Worm (Caenorhabditis elegans) whole organism, L2 larva: ENCODE results near the gene B0304.2.

Experiments
- C34F6.9 ChIP-seq: fragments of 150-350 bp; optimal IDR thresholded peaks from 2 replicates; lab custom pipeline; 2014; ENCODE audit warnings: missing biosample characterization, missing genetic modification characterization
- alr-1 ChIP-seq: fragments of 150-350 bp; optimal IDR thresholded peaks from 2 replicates; lab custom pipeline; 2014; ENCODE audit warnings: missing biosample characterization, missing genetic modification characterization
- ama-1 ChIP-seq: fragments of 150-350 bp; optimal IDR thresholded peaks from 2 replicates; lab custom pipeline; 2018; ENCODE audit warnings: inconsistent platforms
- ceh-82 ChIP-seq: fragments of 150-350 bp; optimal IDR thresholded peaks from 2 replicates; lab custom pipeline; 2014; ENCODE audit warnings: missing biosample characterization, missing genetic modification characterization
- dmd-4 ChIP-seq: sonication (generic microtip); optimal IDR thresholded peaks from 2 replicates; lab custom pipeline; 2017; ENCODE audit warnings: missing biosample characterization, missing genetic modification characterization
- elt-3 ChIP-seq: sonication (generic microtip); optimal IDR thresholded peaks from 2 replicates; lab custom pipeline; 2017; ENCODE audit warnings: missing biosample characterization, missing genetic modification characterization
- mab-5 ChIP-seq: fragments of 150-350 bp; optimal IDR thresholded peaks from 2 replicates; lab custom pipeline; 2014; ENCODE audit warnings: missing biosample characterization, missing genetic modification characterization
- mdl-1 ChIP-seq, 2 experiments: fragments of 150-350 bp in 1 of 2; sonication (generic microtip) in 1 of 2; optimal IDR thresholded peaks; 2 replicates each; lab custom pipeline; 2017; ENCODE audit warnings: missing biosample characterization in 2 of 2, missing genetic modification characterization in 2 of 2
- nhr-12 ChIP-seq: fragments of 150-350 bp; optimal IDR thresholded peaks from 2 replicates; lab custom pipeline; 2014; ENCODE audit warnings: missing biosample characterization, missing genetic modification characterization
- nhr-25 ChIP-seq: fragments of 150-350 bp; sonication (generic microtip); optimal IDR thresholded peaks from 3 replicates; lab custom pipeline; 2014; ENCODE audit warnings: missing biosample characterization, missing genetic modification characterization
- skn-1 ChIP-seq: sonication (generic microtip); optimal IDR thresholded peaks from 2 replicates; lab custom pipeline; 2017; ENCODE audit warnings: missing biosample characterization, missing genetic modification characterization
- zag-1 ChIP-seq: fragments of 150-350 bp; optimal IDR thresholded peaks from 2 replicates; lab custom pipeline; 2014; ENCODE audit warnings: missing biosample characterization, missing genetic modification characterization
- ztf-1 ChIP-seq: fragments of 200-800 bp; sonication (Bioruptor generic); conservative IDR thresholded peaks from 2 replicates; pipeline ENCODE4 v1.3.6; 2022; ENCODE audit warnings: missing genetic modification characterization, missing compliant biosample characterization

- TF ChIP-seq alr-1 (tag; lab: Kevin White, UChicago) (no peak), ceh-82 (tag; lab: Kevin White, UChicago) (no peak), nhr-12 (tag; lab: Kevin White, UChicago) (no peak), mab-5 (tag; lab: Kevin White, UChicago) (no peak), ama-1 (lab: Kevin White, UChicago) (no peak), C34F6.9 (no peak), dmd-4 (tag; lab: Kevin White, UChicago) (no peak), skn-1 (tag; lab: Kevin White, UChicago) (no peak), zag-1 (no peak), mdl-1 (tag; optimal IDR thresholded peaks at IDR 0.05; lab: Kevin White, UChicago) (no peak), elt-3 (no peak), nhr-25 (tag; lab: Kevin White, UChicago) (no peak), ztf-1 (GFP tag; lab: Robert Waterston, UW) (no peak)
Observed at ce11 chrII:4482021-4482420, 41.4 kb upstream of the B0304.2 start, which contains the start of gene T05C1.2.
